Worm (Caenorhabditis elegans): ENCODE data around the gene taf-6.1.

Gene taf-6.1

ce11 chrII:1101413-1101812 is 26.4 kb upstream of the taf-6.1 start:
- TF ChIP-seq ets-4 (GFP tag; optimal IDR thresholded peaks at IDR 0.05) = peak; percentile 0
- no peak for TF ChIP-seq F52B5.7 (tag; optimal IDR thresholded peaks at IDR 0.05)
- peak; percentile 47 for TF ChIP-seq nhr-80 (tag; optimal IDR thresholded peaks at IDR 0.05)

ce11 chrII:1102209-1102608 is 25.6 kb upstream of the taf-6.1 start:
- TF ChIP-seq lag-1 (GFP tag; IDR thresholded peaks at IDR 0.05) (no peak), unc-62 (GFP tag; optimal IDR thresholded peaks at IDR 0.05) (no peak), F37B4.10 (GFP tag; IDR thresholded peaks at IDR 0.05) (no peak), F57C9.4 (tag; optimal IDR thresholded peaks at IDR 0.05) (no peak), nfya-2 (GFP tag; IDR thresholded peaks at IDR 0.05) (no peak), T07F8.4 (tag; optimal IDR thresholded peaks at IDR 0.05) (no peak), hlh-26 (GFP tag; conservative IDR thresholded peaks at IDR 0.05) (no peak), Y53F4B.3 (GFP tag; IDR thresholded peaks at IDR 0.05) (no peak), tbp1 (GFP tag; optimal IDR thresholded peaks at IDR 0.05) (peak; percentile 66), snpc-3.4 (tag; optimal IDR thresholded peaks at IDR 0.05) (no peak), rpc-1 (optimal IDR thresholded peaks at IDR 0.05) (peak; percentile 12), rpc-1 (tag; optimal IDR thresholded peaks at IDR 0.05) (peak; percentile 55), rcor-1 (GFP tag; IDR thresholded peaks at IDR 0.05) (no peak), ceh-40 (GFP tag; IDR thresholded peaks at IDR 0.05) (no peak), ama-1 (optimal IDR thresholded peaks at IDR 0.05) (no peak), ama-1 (GFP tag; optimal IDR thresholded peaks at IDR 0.05) (no peak), F23B12.7 (tag; optimal IDR thresholded peaks at IDR 0.05; ENCODE audit: insufficient read depth) (no peak)

ce11 chrII:1103484-1104100 is 24.2 kb upstream of the taf-6.1 start:
- TF ChIP-seq atf-7 (tag; optimal IDR thresholded peaks at IDR 0.05) (peak; percentile 69), C06A6.2 (GFP tag; conservative IDR thresholded peaks at IDR 0.05) (no peak), chd-7 (tag; optimal IDR thresholded peaks at IDR 0.05) (no peak), fkh-3 (tag; optimal IDR thresholded peaks at IDR 0.05) (no peak), cebp-2 (GFP tag; IDR thresholded peaks at IDR 0.05) (no peak), madf-3 (GFP tag; IDR thresholded peaks at IDR 0.05) (no peak), ceh-27 (GFP tag; optimal IDR thresholded peaks at IDR 0.05) (no peak), unc-62 (GFP tag; optimal IDR thresholded peaks at IDR 0.05) (peak; percentile 55), zim-3 (tag; optimal IDR thresholded peaks at IDR 0.05) (no peak), pha-4 (tag; optimal IDR thresholded peaks at IDR 0.05) (peak; percentile 68), F33H1.4 (GFP tag; IDR thresholded peaks at IDR 0.05) (no peak), cebp-1 (GFP tag; IDR thresholded peaks at IDR 0.05) (peak; percentile 27; the same call in 1 of the 2 replicates), cebp-1 (tag; optimal IDR thresholded peaks at IDR 0.05) (no peak), egrh-3 (GFP tag; IDR thresholded peaks at IDR 0.05) (no peak), nhr-80 (tag; optimal IDR thresholded peaks at IDR 0.05) (peak; percentile 96), ets-4 (GFP tag; optimal IDR thresholded peaks at IDR 0.05) (peak; percentile 83), rpc-1 (optimal IDR thresholded peaks at IDR 0.05) (peak; percentile 13), rpc-1 (tag; optimal IDR thresholded peaks at IDR 0.05) (peak; percentile 57), tlf-1 (GFP tag; optimal IDR thresholded peaks at IDR 0.05) (no peak), dox-1 (GFP tag; IDR thresholded peaks at IDR 0.05) (peak; percentile 54; the same call in 1 of the 2 replicates), tbp1 (GFP tag; optimal IDR thresholded peaks at IDR 0.05) (peak; percentile 65), nfya-1 (tag; optimal IDR thresholded peaks at IDR 0.05; ENCODE audit: borderline replicate concordance, insufficient read depth) (no peak), attf-6 (GFP tag; IDR thresholded peaks at IDR 0.05) (no peak), ccch-3 (GFP tag; optimal IDR thresholded peaks at IDR 0.05) (no peak), ztf-22 (GFP tag; optimal IDR thresholded peaks at IDR 0.05) (peak; percentile 65)
